Fruit fly (Drosophila melanogaster): ENCODE data around the gene Spn.

Spn gene

dm6 chr3L:2582753-2583536 lies 28.9 kb upstream of the Spn start (continued):
- TF ChIP-seq ATbp (GFP tag; optimal IDR thresholded peaks at IDR 0.05): peak; percentile 87
- TF ChIP-seq lola (GFP tag; optimal IDR thresholded peaks at IDR 0.05): peak in 1 of 3 experiments; percentile 73
- peak; percentile 78 for TF ChIP-seq CG16863 (GFP tag; optimal IDR thresholded peaks at IDR 0.05)
- TF ChIP-seq Stat92E (GFP tag; optimal IDR thresholded peaks at IDR 0.05): peak in 1 of 3 experiments; percentile 42
- peak; percentile 75 for TF ChIP-seq CG12236 (GFP tag; optimal IDR thresholded peaks at IDR 0.05)
- peak; percentile 70 for TF ChIP-seq CG14667 (GFP tag; IDR thresholded peaks at IDR 0.05)
- no peak for TF ChIP-seq CG16779 (GFP tag; IDR thresholded peaks at IDR 0.05)
- peak; percentile 97 for TF ChIP-seq Ets65A (GFP tag)
- TF ChIP-seq Dek (tag; optimal IDR thresholded peaks at IDR 0.05): peak; percentile 45
- 0 out of 3 replicates have a peak, but pooled peaks have one; percentile 11 for TF ChIP-seq Opbp (GFP tag; IDR thresholded peaks at IDR 0.05; ENCODE audit: partially characterized antibody)
- peak; percentile 71 for TF ChIP-seq CG12942 (GFP tag; optimal IDR thresholded peaks at IDR 0.05)
- no peak for TF ChIP-seq usp (GFP tag; optimal IDR thresholded peaks at IDR 0.05)
- TF ChIP-seq bsh (GFP tag; optimal IDR thresholded peaks at IDR 0.05): peak in 1 of 2 experiments; percentile 91
- TF ChIP-seq tin (GFP tag; optimal IDR thresholded peaks at IDR 0.05): peak; percentile 85
- no peak for TF ChIP-seq CG17912 (GFP tag; optimal IDR thresholded peaks at IDR 0.05)
- no peak for TF ChIP-seq pzg (GFP tag; optimal IDR thresholded peaks at IDR 0.05)
- no peak for TF ChIP-seq fru (optimal IDR thresholded peaks at IDR 0.05)
- no peak for TF ChIP-seq ab (GFP tag; optimal IDR thresholded peaks at IDR 0.05)
- peak; percentile 85 for TF ChIP-seq CG17829 (tag; optimal IDR thresholded peaks at IDR 0.05)
- peak; percentile 81 for TF ChIP-seq az2 (GFP tag; optimal IDR thresholded peaks at IDR 0.05)
- TF ChIP-seq CG6175 (GFP tag; IDR thresholded peaks at IDR 0.05): no peak
- peak; percentile 78 for TF ChIP-seq gcm (GFP tag; optimal IDR thresholded peaks at IDR 0.05)
- no peak for TF ChIP-seq yki (optimal IDR thresholded peaks at IDR 0.05)
- peak; percentile 70 for TF ChIP-seq repo (GFP tag; optimal IDR thresholded peaks at IDR 0.05)
- peak; percentile 74 for TF ChIP-seq zf30C (GFP tag; optimal IDR thresholded peaks at IDR 0.05)
- TF ChIP-seq CG7745 (tag; optimal IDR thresholded peaks at IDR 0.05): peak; percentile 46
- TF ChIP-seq Hey (tag; optimal IDR thresholded peaks at IDR 0.05): no peak
- TF ChIP-seq cg (GFP tag; optimal IDR thresholded peaks at IDR 0.05): no peak
- TF ChIP-seq MTF-1 (GFP tag; optimal IDR thresholded peaks at IDR 0.05; ENCODE audit: borderline replicate concordance): peak; percentile 52
- TF ChIP-seq CG8290 (GFP tag; optimal IDR thresholded peaks at IDR 0.05): peak; percentile 64
- TF ChIP-seq CG8290 (tag; optimal IDR thresholded peaks at IDR 0.05): peak in 1 of 2 experiments; percentile 35
- peak; percentile 70 for TF ChIP-seq bcd (GFP tag; optimal IDR thresholded peaks at IDR 0.05)
- TF ChIP-seq lov (optimal IDR thresholded peaks at IDR 0.05): no peak
- peak; percentile 76; the same call in 1 of the 3 replicates for TF ChIP-seq lov (GFP tag; IDR thresholded peaks at IDR 0.05)
- no peak for TF ChIP-seq GATAe (GFP tag; conservative IDR thresholded peaks at IDR 0.05)
- TF ChIP-seq CG18262 (tag; optimal IDR thresholded peaks at IDR 0.05): peak; percentile 89
- TF ChIP-seq pita (GFP tag; optimal IDR thresholded peaks at IDR 0.05): no peak
- TF ChIP-seq CG6791 (GFP tag; IDR thresholded peaks at IDR 0.05; ENCODE audit: partially characterized antibody): no peak
- TF ChIP-seq org-1 (GFP tag; optimal IDR thresholded peaks at IDR 0.05): peak; percentile 28
- TF ChIP-seq CG15269 (tag; optimal IDR thresholded peaks at IDR 0.05): peak; percentile 80
- TF ChIP-seq NfI (GFP tag; optimal IDR thresholded peaks at IDR 0.05): peak; percentile 76
- TF ChIP-seq psq (GFP tag; optimal IDR thresholded peaks at IDR 0.05): peak; percentile 32
- TF ChIP-seq CG33557 (GFP tag; optimal IDR thresholded peaks at IDR 0.05): no peak
- peak; percentile 73 for TF ChIP-seq jing (GFP tag; optimal IDR thresholded peaks at IDR 0.05)
- TF ChIP-seq Dref (GFP tag; IDR thresholded peaks at IDR 0.05): no peak
- peak; percentile 2 for TF ChIP-seq CG15073 (GFP tag; optimal IDR thresholded peaks at IDR 0.05)
- peak; percentile 50; the same call in 1 of the 3 replicates for TF ChIP-seq z (GFP tag; IDR thresholded peaks at IDR 0.05)
- TF ChIP-seq MBD-R2 (GFP tag; IDR thresholded peaks at IDR 0.05): no peak
- TF ChIP-seq CG14860 (GFP tag; IDR thresholded peaks at IDR 0.05; ENCODE audit: partially characterized antibody): no peak
- TF ChIP-seq pb (GFP tag; optimal IDR thresholded peaks at IDR 0.05): peak; percentile 64
